Worm (Caenorhabditis elegans) whole organism, late embryonic: ENCODE measurements around the gene C49A9.4.

Source experiments
- ama-1 ChIP-seq: fragments of 150-350 bp; optimal IDR thresholded peaks from 2 replicates; lab custom pipeline; 2014
- ceh-6 ChIP-seq: fragments of 200-800 bp; sonication (Bioruptor generic); optimal IDR thresholded peaks from 2 replicates; lab custom pipeline; 2018; ENCODE audit warnings: mild to moderate bottlenecking, missing genetic modification characterization, missing compliant biosample characterization

DNA sequence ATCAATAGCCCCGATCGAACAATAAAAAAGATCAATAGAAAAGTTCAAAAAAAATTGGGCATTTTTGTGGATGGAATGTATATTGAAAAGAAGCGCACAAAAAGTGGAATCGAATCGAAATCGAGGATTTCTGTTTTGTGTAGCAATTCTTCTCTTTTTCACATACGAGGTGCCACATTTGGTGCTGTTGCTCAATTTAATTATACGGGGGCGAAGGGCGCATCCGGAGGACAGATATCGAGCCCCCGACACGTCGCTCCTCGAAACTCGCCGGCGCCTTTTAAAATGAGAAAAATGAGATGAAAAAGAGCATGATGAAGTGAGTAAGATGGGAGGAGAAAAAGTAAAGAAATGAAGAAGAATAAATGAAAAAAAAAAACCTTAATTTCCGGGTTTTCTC lies 42.1 kb upstream of the C49A9.4 start:
- TF ChIP-seq ama-1 (lab: Kevin White, UChicago), result no peak
- no peak for TF ChIP-seq ceh-6 (GFP tag; lab: Kevin White, UChicago)
